Fruit fly (Drosophila melanogaster): ENCODE data around the gene CG43922.

Gene CG43922

dm6 chr2L:6301616-6302015, 6.9 kb downstream of the CG43922 start:
- TF ChIP-seq lola (GFP tag; optimal IDR thresholded peaks at IDR 0.05) = no peak
- TF ChIP-seq pan (optimal IDR thresholded peaks at IDR 0.05) = no peak
- TF ChIP-seq dsf (GFP tag; optimal IDR thresholded peaks at IDR 0.05; ENCODE audit: borderline replicate concordance) = no peak
- no peak for TF ChIP-seq rgr (GFP tag; optimal IDR thresholded peaks at IDR 0.05)
- no peak for TF ChIP-seq Hr83 (GFP tag; optimal IDR thresholded peaks at IDR 0.05; ENCODE audit: poor library complexity, severe bottlenecking)
- TF ChIP-seq br (GFP tag; optimal IDR thresholded peaks at IDR 0.05) = no peak
- TF ChIP-seq Abd-B (GFP tag; optimal IDR thresholded peaks at IDR 0.05) = no peak
- no peak for TF ChIP-seq psq (GFP tag; optimal IDR thresholded peaks at IDR 0.05)
- no peak for TF ChIP-seq dl (GFP tag; optimal IDR thresholded peaks at IDR 0.05; ENCODE audit: insufficient read depth in 1 of 2, partially characterized antibody in 2 of 2)
- no peak for TF ChIP-seq ey (GFP tag; optimal IDR thresholded peaks at IDR 0.05)

- no peak for TF ChIP-seq psq (GFP tag; optimal IDR thresholded peaks at IDR 0.05)
- peak; percentile 12 for TF ChIP-seq h (GFP tag; optimal IDR thresholded peaks at IDR 0.05)
- peak; percentile 4 for TF ChIP-seq rgr (GFP tag; optimal IDR thresholded peaks at IDR 0.05)
Measured at dm6 chr2L:6291605-6292004, 16.9 kb downstream of the CG43922 start.

- TF ChIP-seq Sp1 (GFP tag; optimal IDR thresholded peaks at IDR 0.05) (no peak), Dfd (GFP tag; optimal IDR thresholded peaks at IDR 0.05) (no peak), Jra (GFP tag; optimal IDR thresholded peaks at IDR 0.05) (no peak), Mio (GFP tag; optimal IDR thresholded peaks at IDR 0.05) (no peak), CrebA (GFP tag; optimal IDR thresholded peaks at IDR 0.05; ENCODE audit: borderline replicate concordance) (no peak), jim (GFP tag; optimal IDR thresholded peaks at IDR 0.05) (no peak), dmrt93B (GFP tag; optimal IDR thresholded peaks at IDR 0.05) (no peak), Hr78 (GFP tag; optimal IDR thresholded peaks at IDR 0.05) (no peak), Rel (GFP tag; optimal IDR thresholded peaks at IDR 0.05) (no peak), Rel (tag; optimal IDR thresholded peaks at IDR 0.05) (no peak), foxo (GFP tag; optimal IDR thresholded peaks at IDR 0.05) (no peak), Abd-B (GFP tag; optimal IDR thresholded peaks at IDR 0.05) (no peak), woc (GFP tag; optimal IDR thresholded peaks at IDR 0.05) (no peak), brk (GFP tag; optimal IDR thresholded peaks at IDR 0.05) (no peak), pan (optimal IDR thresholded peaks at IDR 0.05) (no peak), Hr83 (GFP tag; optimal IDR thresholded peaks at IDR 0.05; ENCODE audit: poor library complexity, severe bottlenecking) (no peak), tai (GFP tag; optimal IDR thresholded peaks at IDR 0.05) (no peak), CG32264 (GFP tag; optimal IDR thresholded peaks at IDR 0.05) (no peak)
Measured at dm6 chr2L:6283376-6283775, 25.2 kb downstream of the CG43922 start.

- no peak for TF ChIP-seq Dfd (GFP tag; optimal IDR thresholded peaks at IDR 0.05)
- peak; percentile 41 for TF ChIP-seq sv (GFP tag; optimal IDR thresholded peaks at IDR 0.05)
- TF ChIP-seq HLH106 (tag; optimal IDR thresholded peaks at IDR 0.05) = peak; percentile 12
Measured at dm6 chr2L:6280328-6280727, 28.2 kb downstream of the CG43922 start.

dm6 chr2L:6276815-6277214, 31.7 kb downstream of the CG43922 start:
- TF ChIP-seq Dif (GFP tag; optimal IDR thresholded peaks at IDR 0.05; ENCODE audit: partially characterized antibody) (no peak), rgr (GFP tag; optimal IDR thresholded peaks at IDR 0.05) (no peak), CrebA (GFP tag; optimal IDR thresholded peaks at IDR 0.05; ENCODE audit: borderline replicate concordance) (no peak), dsf (GFP tag; optimal IDR thresholded peaks at IDR 0.05; ENCODE audit: borderline replicate concordance) (no peak), CG9705 (GFP tag; optimal IDR thresholded peaks at IDR 0.05) (no peak), foxo (GFP tag; optimal IDR thresholded peaks at IDR 0.05) (no peak), HLH106 (tag; optimal IDR thresholded peaks at IDR 0.05) (no peak), fru (GFP tag; optimal IDR thresholded peaks at IDR 0.05) (no peak), psq (GFP tag; optimal IDR thresholded peaks at IDR 0.05) (no peak), Myc (optimal IDR thresholded peaks at IDR 0.05) (no peak), dmrt93B (GFP tag; optimal IDR thresholded peaks at IDR 0.05) (no peak), N (GFP tag; optimal IDR thresholded peaks at IDR 0.05) (no peak), Sp1 (GFP tag; optimal IDR thresholded peaks at IDR 0.05) (no peak), tai (GFP tag; optimal IDR thresholded peaks at IDR 0.05) (no peak), ey (GFP tag; optimal IDR thresholded peaks at IDR 0.05) (no peak)

Measured in whole organism, wandering third instar larva.